Worm (Caenorhabditis elegans) whole organism, L3 larva: ENCODE results near the gene myrf-1.

Experiments used
- R02D3.7 ChIP-seq: fragments of 150-350 bp; optimal IDR thresholded peaks from 2 replicates; lab custom pipeline; 2014; ENCODE audit warnings: missing biosample characterization, missing genetic modification characterization
- ZK546.5 ChIP-seq: sonication (generic microtip); optimal IDR thresholded peaks from 2 replicates; lab custom pipeline; 2017; ENCODE audit warnings: missing biosample characterization, missing genetic modification characterization
- aly-2 ChIP-seq: fragments of 150-350 bp; optimal IDR thresholded peaks from 2 replicates; lab custom pipeline; 2014; ENCODE audit warnings: missing biosample characterization, missing genetic modification characterization
- ama-1 ChIP-seq: fragments of 150-350 bp; optimal IDR thresholded peaks from 2 replicates; lab custom pipeline; 2018
- ceh-16 ChIP-seq: sonication (generic microtip); optimal IDR thresholded peaks from 2 replicates; lab custom pipeline; 2017; ENCODE audit warnings: missing biosample characterization, missing genetic modification characterization
- ceh-28 ChIP-seq: fragments of 150-350 bp; optimal IDR thresholded peaks from 2 replicates; lab custom pipeline; 2014; ENCODE audit warnings: missing biosample characterization, missing genetic modification reagents, missing genetic modification characterization
- ceh-9 ChIP-seq: sonication (generic microtip); optimal IDR thresholded peaks from 2 replicates; lab custom pipeline; 2018; ENCODE audit warnings: missing biosample characterization, missing genetic modification characterization
- daf-12 ChIP-seq: fragments of 150-350 bp; optimal IDR thresholded peaks from 2 replicates; lab custom pipeline; 2014; ENCODE audit warnings: missing biosample characterization, missing genetic modification reagents, missing genetic modification characterization
- elt-2 ChIP-seq: sonication (generic microtip); optimal IDR thresholded peaks from 2 replicates; lab custom pipeline; 2016; ENCODE audit warnings: missing genetic modification reagents, mild to moderate bottlenecking, missing genetic modification characterization, missing compliant biosample characterization
- elt-3 ChIP-seq, 3 experiments: fragments of 150-350 bp in 1 of 3; sonication (generic microtip) in 2 of 3; optimal IDR thresholded peaks; 2 replicates in 2 of 3; 4 replicates in 1 of 3; lab custom pipeline; 2014 to 2017; ENCODE audit warnings: missing biosample characterization in 3 of 3, missing genetic modification characterization in 3 of 3
- fkh-10 ChIP-seq: sonication (generic microtip); optimal IDR thresholded peaks from 2 replicates; lab custom pipeline; 2017; ENCODE audit warnings: missing biosample characterization, missing genetic modification reagents, missing genetic modification characterization
- hmg-11 ChIP-seq: sonication (generic microtip); optimal IDR thresholded peaks from 2 replicates; lab custom pipeline; 2016; ENCODE audit warnings: missing genetic modification characterization, missing compliant biosample characterization
- jun-1 ChIP-seq: fragments of 150-350 bp; optimal IDR thresholded peaks from 2 replicates; lab custom pipeline; 2014; ENCODE audit warnings: missing biosample characterization, missing genetic modification reagents, missing genetic modification characterization
- lin-15B ChIP-seq: fragments of 150-350 bp; optimal IDR thresholded peaks from 2 replicates; lab custom pipeline; 2014; ENCODE audit warnings: missing biosample characterization, missing genetic modification characterization
- lin-39 ChIP-seq: fragments of 150-350 bp; optimal IDR thresholded peaks from 2 replicates; lab custom pipeline; 2018; ENCODE audit warnings: missing biosample characterization, missing genetic modification reagents, missing genetic modification characterization
- mml-1 ChIP-seq: fragments of 150-350 bp; sonication (generic microtip); optimal IDR thresholded peaks from 3 replicates; lab custom pipeline; 2014; ENCODE audit warnings: missing biosample characterization, missing genetic modification characterization
- nfya-1 ChIP-seq: sonication (generic microtip); optimal IDR thresholded peaks from 2 replicates; lab custom pipeline; 2017; ENCODE audit warnings: missing genetic modification characterization, mild to moderate bottlenecking, missing compliant biosample characterization, antibody characterized with exemption, moderate library complexity; ENCODE audit not compliant: insufficient read depth
- nhr-11 ChIP-seq: fragments of 150-350 bp; optimal IDR thresholded peaks from 2 replicates; lab custom pipeline; 2014; ENCODE audit warnings: missing biosample characterization, missing genetic modification characterization
- nhr-23 ChIP-seq: fragments of 150-350 bp; optimal IDR thresholded peaks from 2 replicates; lab custom pipeline; 2014; ENCODE audit warnings: missing biosample characterization, missing genetic modification reagents, missing genetic modification characterization
- nhr-237 ChIP-seq: fragments of 150-350 bp; optimal IDR thresholded peaks from 2 replicates; lab custom pipeline; 2014; ENCODE audit warnings: missing biosample characterization, missing genetic modification characterization
- nhr-28 ChIP-seq: fragments of 150-350 bp; optimal IDR thresholded peaks from 2 replicates; lab custom pipeline; 2014; ENCODE audit warnings: missing biosample characterization, missing genetic modification characterization
- nhr-76 ChIP-seq: fragments of 150-350 bp; sonication (generic microtip); optimal IDR thresholded peaks from 5 replicates; lab custom pipeline; 2014; ENCODE audit warnings: missing biosample characterization, missing genetic modification characterization
- nhr-77 ChIP-seq: fragments of 150-350 bp; optimal IDR thresholded peaks from 2 replicates; lab custom pipeline; 2014; ENCODE audit warnings: missing biosample characterization, missing genetic modification characterization
- pha-4 ChIP-seq: fragments of 150-350 bp; optimal IDR thresholded peaks from 2 replicates; lab custom pipeline; 2014; ENCODE audit warnings: missing biosample characterization, missing genetic modification reagents, missing genetic modification characterization
- pqm-1 ChIP-seq: fragments of 150-350 bp; optimal IDR thresholded peaks from 2 replicates; lab custom pipeline; 2017; ENCODE audit warnings: missing biosample characterization, missing genetic modification characterization, inconsistent platforms
- snpc-4 ChIP-seq: fragments of 150-350 bp; optimal IDR thresholded peaks from 2 replicates; lab custom pipeline; 2014; ENCODE audit warnings: missing biosample characterization, missing genetic modification characterization
- tbx-2 ChIP-seq: sonication (generic microtip); optimal IDR thresholded peaks from 2 replicates; lab custom pipeline; 2016; ENCODE audit warnings: mild to moderate bottlenecking, missing genetic modification characterization, missing compliant biosample characterization
- unc-39 ChIP-seq: sonication (generic microtip); optimal IDR thresholded peaks from 4 replicates; lab custom pipeline; 2017; ENCODE audit warnings: missing biosample characterization, missing genetic modification characterization
- unc-62 ChIP-seq: fragments of 150-350 bp; sonication (generic microtip); optimal IDR thresholded peaks from 4 replicates; lab custom pipeline; 2014; ENCODE audit warnings: missing biosample characterization, missing genetic modification reagents, missing genetic modification characterization
- zag-1 ChIP-seq: fragments of 150-350 bp; optimal IDR thresholded peaks from 2 replicates; lab custom pipeline; 2014; ENCODE audit warnings: missing biosample characterization, missing genetic modification characterization
- ztf-11 ChIP-seq: fragments of 150-350 bp; optimal IDR thresholded peaks from 2 replicates; lab custom pipeline; 2014; ENCODE audit warnings: missing biosample characterization, missing genetic modification characterization
- ztf-4 ChIP-seq: fragments of 150-350 bp; optimal IDR thresholded peaks from 2 replicates; lab custom pipeline; 2014; ENCODE audit warnings: missing biosample characterization, missing genetic modification characterization

myrf-1 gene

ce11 chrII:10486738-10487137 is 15.6 kb downstream of the myrf-1 start, which contains the start of gene ZK666.15:
Gene ZK666.15 (plus strand): TSS chrII:10487038.
- TF ChIP-seq aly-2 (tag; lab: Kevin White, UChicago) (no peak), unc-39 (tag; lab: Kevin White, UChicago) (no peak), elt-2 (tag; lab: Kevin White, UChicago) (no peak), ama-1 (lab: Kevin White, UChicago) (no peak), nhr-76 (tag; lab: Kevin White, UChicago) (no peak), ceh-28 (tag; lab: Kevin White, UChicago) (no peak), mml-1 (tag; lab: Kevin White, UChicago) (no peak), nhr-11 (no peak), hmg-11 (tag; lab: Kevin White, UChicago) (no peak), ceh-9 (tag; lab: Kevin White, UChicago) (no peak), nhr-77 (tag; lab: Kevin White, UChicago) (no peak), nhr-237 (tag; lab: Kevin White, UChicago) (no peak)

- TF ChIP-seq jun-1 (tag; lab: Kevin White, UChicago): peak; percentile 70
- TF ChIP-seq pqm-1 (tag; lab: Kevin White, UChicago): peak; percentile 87
- TF ChIP-seq ama-1 (lab: Kevin White, UChicago): no peak
- no peak for TF ChIP-seq fkh-10 (GFP tag; lab: Kevin White, UChicago)
- TF ChIP-seq lin-39 (tag; lab: Kevin White, UChicago): no peak
- TF ChIP-seq elt-2 (tag; lab: Kevin White, UChicago): peak; percentile 84
Measured at ce11 chrII:10485640-10486039, 16.7 kb downstream of the myrf-1 start.

DNA sequence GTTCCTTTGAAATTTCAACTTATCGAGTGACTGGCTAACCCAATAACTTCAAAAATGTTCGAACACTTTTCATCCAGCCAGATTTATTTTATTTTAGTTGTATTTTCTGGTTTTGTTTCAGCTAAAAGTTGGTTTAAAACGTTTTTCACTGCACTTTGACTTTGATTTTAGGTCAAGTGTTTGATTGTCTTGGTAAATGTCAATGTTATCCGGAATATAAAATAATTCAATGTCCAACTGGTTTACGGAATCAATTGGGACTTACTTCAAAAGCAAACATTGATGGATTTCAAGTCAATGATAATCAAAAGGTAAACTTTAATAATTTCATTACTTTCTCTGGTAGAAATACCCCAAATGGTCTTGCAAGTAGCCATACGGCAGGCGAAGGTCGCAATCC is 18.5 kb downstream of the myrf-1 start:
- no peak for TF ChIP-seq ztf-4
- no peak for TF ChIP-seq lin-39 (tag; lab: Kevin White, UChicago)
- TF ChIP-seq fkh-10 (GFP tag; lab: Kevin White, UChicago): no peak
- TF ChIP-seq nhr-23 (tag; lab: Kevin White, UChicago): no peak
- no peak for TF ChIP-seq ceh-28 (tag; lab: Kevin White, UChicago)
- TF ChIP-seq daf-12: no peak
- no peak for TF ChIP-seq elt-2 (tag; lab: Kevin White, UChicago)

- no peak for TF ChIP-seq nhr-28 (tag; lab: Kevin White, UChicago)
- TF ChIP-seq nfya-1 (tag; lab: Kevin White, UChicago): no peak
- TF ChIP-seq ceh-28 (tag; lab: Kevin White, UChicago): no peak
- TF ChIP-seq pqm-1 (tag; lab: Kevin White, UChicago): peak; percentile 48
- peak; percentile 67 for TF ChIP-seq elt-2 (tag; lab: Kevin White, UChicago)
- no peak for TF ChIP-seq ceh-16 (tag; lab: Kevin White, UChicago)
- TF ChIP-seq ztf-11 (tag; lab: Kevin White, UChicago): no peak
Measured at ce11 chrII:10482899-10483298, 19.4 kb downstream of the myrf-1 start.

- TF ChIP-seq hmg-11 (tag; lab: Kevin White, UChicago): no peak
- TF ChIP-seq pha-4 (tag; lab: Kevin White, UChicago): no peak
- no peak for TF ChIP-seq snpc-4
- no peak for TF ChIP-seq unc-62
- TF ChIP-seq mml-1 (tag; lab: Kevin White, UChicago): no peak
- peak; percentile 7 for TF ChIP-seq jun-1 (tag; lab: Kevin White, UChicago)
- TF ChIP-seq ceh-28 (tag; lab: Kevin White, UChicago): no peak
- no peak for TF ChIP-seq ceh-9 (tag; lab: Kevin White, UChicago)
- no peak for TF ChIP-seq ztf-11 (tag; lab: Kevin White, UChicago)
- TF ChIP-seq nfya-1 (tag; lab: Kevin White, UChicago): no peak
- no peak for TF ChIP-seq nhr-11
- TF ChIP-seq elt-3 (tag; optimal IDR thresholded peaks at IDR 0.05; lab: Kevin White, UChicago): no peak
- no peak for TF ChIP-seq unc-39 (tag; lab: Kevin White, UChicago)
- no peak for TF ChIP-seq R02D3.7 (tag; lab: Kevin White, UChicago)
- peak; percentile 36 for TF ChIP-seq pqm-1 (tag; lab: Kevin White, UChicago)
- TF ChIP-seq elt-2 (tag; lab: Kevin White, UChicago): peak; percentile 57
- no peak for TF ChIP-seq tbx-2 (tag; lab: Kevin White, UChicago)
- TF ChIP-seq lin-15B (tag; lab: Kevin White, UChicago): no peak
- TF ChIP-seq zag-1 (tag; lab: Kevin White, UChicago): no peak
- TF ChIP-seq ZK546.5: no peak
Measured at ce11 chrII:10481824-10482556, 20.4 kb downstream of the myrf-1 start, which contains the start of the genes clec-60 and ZK666.11. Gene clec-60 (minus strand): TSS chrII:10481874. Gene ZK666.11 (plus strand): TSS chrII:10482522.
